Worm (Caenorhabditis elegans) whole organism, midembryonic: ENCODE results near the gene daf-12.

Source experiments
- T22C8.4 ChIP-seq: fragments of 200-800 bp; sonication (Bioruptor generic); IDR thresholded peaks from 2 replicates; pipeline ENCODE4 v1.3.6; 2022; ENCODE audit warnings: missing genetic modification characterization, missing compliant biosample characterization
- cog-1 ChIP-seq: sonication (generic microtip); optimal IDR thresholded peaks from 2 replicates; lab custom pipeline; 2016; ENCODE audit warnings: missing genetic modification characterization, missing compliant biosample characterization
- flt-1 ChIP-seq: fragments of 200-800 bp; sonication (Bioruptor generic); IDR thresholded peaks from 2 replicates; pipeline ENCODE4 v1.3.6; 2022; ENCODE audit warnings: missing genetic modification characterization, missing compliant biosample characterization
- klf-2 ChIP-seq: fragments of 200-800 bp; sonication (Bioruptor generic); conservative IDR thresholded peaks from 2 replicates; pipeline ENCODE4 v1.3.6; 2022; ENCODE audit warnings: missing genetic modification reagents, missing genetic modification characterization, missing compliant biosample characterization
- med-1 ChIP-seq: sonication (generic microtip); optimal IDR thresholded peaks from 2 replicates; lab custom pipeline; 2017; ENCODE audit warnings: missing genetic modification characterization, mild to moderate bottlenecking, missing compliant biosample characterization, antibody characterized with exemption, missing genetic modification reagents; ENCODE audit not compliant: insufficient read depth
- ref-1 ChIP-seq: fragments of 200-800 bp; sonication (Bioruptor generic); conservative IDR thresholded peaks from 2 replicates; pipeline ENCODE4 v1.3.6; 2022; ENCODE audit warnings: missing genetic modification reagents, missing genetic modification characterization, missing compliant biosample characterization
- tab-1 ChIP-seq: fragments of 200-800 bp; sonication (Bioruptor generic); IDR thresholded peaks from 2 replicates; pipeline ENCODE4 v1.3.6; 2022; ENCODE audit warnings: missing genetic modification characterization, missing compliant biosample characterization
- ztf-23 ChIP-seq: fragments of 200-800 bp; sonication (Bioruptor generic); IDR thresholded peaks from 2 replicates; pipeline ENCODE4 v1.3.6; 2022; ENCODE audit warnings: missing genetic modification reagents, missing genetic modification characterization, missing compliant biosample characterization
- ztf-29 ChIP-seq: fragments of 200-800 bp; sonication (Bioruptor generic); IDR thresholded peaks from 2 replicates; pipeline ENCODE4 v1.3.6; 2022; ENCODE audit warnings: missing genetic modification reagents, missing genetic modification characterization, missing compliant biosample characterization

DNA sequence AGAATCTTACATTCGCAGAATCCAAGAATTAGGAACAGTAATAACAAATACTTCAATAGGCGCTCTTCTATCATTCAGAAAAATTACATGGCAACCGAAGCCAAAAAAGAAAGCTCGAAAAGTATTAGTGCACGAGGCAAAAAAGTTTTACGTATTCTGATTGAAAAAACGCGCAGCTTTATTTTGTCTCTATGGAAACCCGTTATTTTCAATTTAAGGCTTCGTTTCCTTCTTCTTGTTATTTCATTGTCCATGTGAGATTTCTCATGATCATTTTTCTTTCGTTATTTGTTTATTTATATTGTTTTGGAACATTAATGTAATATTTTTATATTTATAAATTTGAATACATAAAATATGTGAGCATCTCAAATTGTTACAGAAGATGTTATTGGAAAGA, 46.2 kb upstream of the daf-12 start, which contains the start of gene F57C7.4:
- TF ChIP-seq klf-2 (no peak), ztf-23 (GFP tag; lab: Robert Waterston, UW) (no peak), tab-1 (GFP tag; lab: Robert Waterston, UW) (no peak), T22C8.4 (no peak), cog-1 (tag; lab: Kevin White, UChicago) (no peak), med-1 (GFP tag; lab: Kevin White, UChicago) (no peak), ref-1 (GFP tag; lab: Robert Waterston, UW) (no peak), flt-1 (GFP tag; lab: Robert Waterston, UW) (no peak), ztf-29 (GFP tag; lab: Robert Waterston, UW) (no peak)
